Worm (Caenorhabditis elegans) whole organism, L4/young adult: ENCODE results near the gene dod-3.

Source experiments
- W03F9.2 ChIP-seq: fragments of 150-350 bp; optimal IDR thresholded peaks from 2 replicates; lab custom pipeline; 2014; ENCODE audit warnings: missing biosample characterization, missing genetic modification characterization
- dao-5 ChIP-seq: sonication (generic microtip); optimal IDR thresholded peaks from 2 replicates; lab custom pipeline; 2016; ENCODE audit warnings: missing genotype, missing genetic modification characterization, moderate library complexity, missing compliant biosample characterization
- him-1 ChIP-seq: sonication (generic microtip); optimal IDR thresholded peaks from 2 replicates; lab custom pipeline; 2016; ENCODE audit warnings: missing genotype, missing genetic modification reagents, missing genetic modification characterization, missing compliant biosample characterization

ce11 chrV:2757226-2757893 lies 26.5 kb upstream of the dod-3 start, which contains the start of gene srx-28:
- TF ChIP-seq him-1 (tag; lab: Kevin White, UChicago) (no peak), W03F9.2 (tag; lab: Kevin White, UChicago) (no peak), dao-5 (no peak)
